Worm (Caenorhabditis elegans) whole organism, young adult: ENCODE measurements around the gene pgp-10.

ENCODE experiments used
- B0035.1 ChIP-seq: sonication (generic microtip); optimal IDR thresholded peaks from 2 replicates; lab custom pipeline; 2016; ENCODE audit warnings: missing genetic modification characterization, mild to moderate bottlenecking, missing compliant biosample characterization, missing genotype, missing genetic modification reagents
- B0336.3 ChIP-seq: fragments of 200-800 bp; sonication (Bioruptor generic); IDR thresholded peaks from 2 replicates; pipeline ENCODE4 v1.3.6; 2022; ENCODE audit warnings: missing genetic modification characterization, missing compliant biosample characterization
- D2030.7 ChIP-seq: fragments of 200-800 bp; sonication (Bioruptor generic); IDR thresholded peaks from 2 replicates; pipeline ENCODE4 v1.3.6; 2022; ENCODE audit warnings: missing genetic modification reagents, missing genetic modification characterization, missing compliant biosample characterization
- F22D6.2 ChIP-seq: sonication (generic microtip); optimal IDR thresholded peaks from 2 replicates; lab custom pipeline; 2016; ENCODE audit warnings: mild to moderate bottlenecking, missing genetic modification characterization, missing compliant biosample characterization
- F23B12.7 ChIP-seq: sonication (generic microtip); optimal IDR thresholded peaks from 2 replicates; lab custom pipeline; 2017; ENCODE audit warnings: missing genetic modification characterization, mild to moderate bottlenecking, missing compliant biosample characterization, antibody characterized with exemption, moderate library complexity; ENCODE audit not compliant: insufficient read depth
- F33H1.4 ChIP-seq: fragments of 200-800 bp; sonication (Bioruptor generic); IDR thresholded peaks from 2 replicates; pipeline ENCODE4 v1.3.6; 2022; ENCODE audit warnings: missing genetic modification reagents, missing genetic modification characterization, missing compliant biosample characterization
- F37B4.10 ChIP-seq: fragments of 200-800 bp; sonication (Bioruptor generic); IDR thresholded peaks from 2 replicates; pipeline ENCODE4 v1.3.6; 2022; ENCODE audit warnings: missing genetic modification characterization, missing compliant biosample characterization
- F52B5.7 ChIP-seq: sonication (generic microtip); optimal IDR thresholded peaks from 2 replicates; lab custom pipeline; 2016; ENCODE audit warnings: mild to moderate bottlenecking, missing genetic modification characterization, missing compliant biosample characterization
- F57A8.1 ChIP-seq: fragments of 200-800 bp; sonication (Bioruptor generic); optimal IDR thresholded peaks from 2 replicates; lab custom pipeline; 2018; ENCODE audit warnings: mild to moderate bottlenecking, missing genetic modification characterization, moderate library complexity, missing compliant biosample characterization
- K12H6.12 ChIP-seq: fragments of 200-800 bp; sonication (Bioruptor generic); optimal IDR thresholded peaks from 2 replicates; lab custom pipeline; 2018; ENCODE audit warnings: mild to moderate bottlenecking, missing genetic modification characterization, missing compliant biosample characterization
- T07F8.4 ChIP-seq: sonication (generic microtip); optimal IDR thresholded peaks from 2 replicates; lab custom pipeline; 2016; ENCODE audit warnings: mild to moderate bottlenecking, missing genetic modification characterization, moderate library complexity, missing compliant biosample characterization
- Y95B8A.8 ChIP-seq: fragments of 200-800 bp; sonication (Bioruptor generic); IDR thresholded peaks from 2 replicates; pipeline ENCODE4 v1.3.6; 2022; ENCODE audit warnings: missing genetic modification reagents, missing genetic modification characterization, missing compliant biosample characterization
- ZK185.1 ChIP-seq: sonication (generic microtip); optimal IDR thresholded peaks from 2 replicates; lab custom pipeline; 2016; ENCODE audit warnings: mild to moderate bottlenecking, missing genetic modification characterization, missing compliant biosample characterization; ENCODE audit not compliant: poor library complexity, severe bottlenecking
- attf-5 ChIP-seq: fragments of 200-800 bp; sonication (Bioruptor generic); optimal IDR thresholded peaks from 2 replicates; lab custom pipeline; 2018; ENCODE audit warnings: mild to moderate bottlenecking, missing genetic modification characterization, missing compliant biosample characterization
- ccch-3 ChIP-seq: fragments of 200-800 bp; sonication (Bioruptor generic); optimal IDR thresholded peaks from 2 replicates; lab custom pipeline; 2018; ENCODE audit warnings: mild to moderate bottlenecking, missing genetic modification characterization, missing compliant biosample characterization
- cebp-2 ChIP-seq: fragments of 200-800 bp; sonication (Bioruptor generic); IDR thresholded peaks from 2 replicates; pipeline ENCODE4 v1.3.6; 2022; ENCODE audit warnings: missing genetic modification characterization, missing compliant biosample characterization
- ceh-27 ChIP-seq: fragments of 200-800 bp; sonication (Bioruptor generic); optimal IDR thresholded peaks from 2 replicates; lab custom pipeline; 2018; ENCODE audit warnings: mild to moderate bottlenecking, missing genetic modification characterization, moderate library complexity, missing compliant biosample characterization
- die-1 ChIP-seq: sonication (generic microtip); optimal IDR thresholded peaks from 2 replicates; lab custom pipeline; 2016; ENCODE audit warnings: missing genotype, mild to moderate bottlenecking, missing genetic modification characterization, missing compliant biosample characterization
- dox-1 ChIP-seq: fragments of 200-800 bp; sonication (Bioruptor generic); IDR thresholded peaks from 2 replicates; pipeline ENCODE4 v1.3.6; 2022; ENCODE audit warnings: missing genetic modification reagents, missing genetic modification characterization, missing compliant biosample characterization
- efl-1 ChIP-seq: fragments of 150-350 bp; optimal IDR thresholded peaks from 2 replicates; lab custom pipeline; 2014; ENCODE audit warnings: missing biosample characterization, missing genetic modification reagents, missing genetic modification characterization
- ekl-4 ChIP-seq: fragments of 200-800 bp; sonication (Bioruptor generic); IDR thresholded peaks from 2 replicates; pipeline ENCODE4 v1.3.6; 2022; ENCODE audit warnings: missing genetic modification reagents, missing genetic modification characterization, missing compliant biosample characterization
- fkh-3 ChIP-seq: sonication (generic microtip); optimal IDR thresholded peaks from 2 replicates; lab custom pipeline; 2016; ENCODE audit warnings: mild to moderate bottlenecking, missing genetic modification characterization, missing compliant biosample characterization
- him-1 ChIP-seq: sonication (generic microtip); optimal IDR thresholded peaks from 2 replicates; lab custom pipeline; 2016; ENCODE audit warnings: missing genotype, missing genetic modification reagents, missing genetic modification characterization, missing compliant biosample characterization
- hmg-1.2 ChIP-seq: fragments of 200-800 bp; sonication (Bioruptor generic); IDR thresholded peaks from 2 replicates; pipeline ENCODE4 v1.3.6; 2022; ENCODE audit warnings: missing genetic modification reagents, missing genetic modification characterization, missing compliant biosample characterization
- let-526 ChIP-seq: fragments of 200-800 bp; sonication (Bioruptor generic); IDR thresholded peaks from 2 replicates; pipeline ENCODE4 v1.3.6; 2022; ENCODE audit warnings: missing genetic modification reagents, missing genetic modification characterization, missing compliant biosample characterization
- let-607 ChIP-seq, 2 experiments: fragments of 200-800 bp in 1 of 2; sonication (Bioruptor generic) in 1 of 2; sonication (generic microtip) in 1 of 2; optimal IDR thresholded peaks; 2 replicates each; lab custom pipeline; 2016 to 2018; ENCODE audit warnings: mild to moderate bottlenecking in 2 of 2, missing compliant biosample characterization in 2 of 2, missing genetic modification characterization in 2 of 2, moderate library complexity in 2 of 2, missing genotype in 1 of 2
- lin-40 ChIP-seq: sonication (generic microtip); optimal IDR thresholded peaks from 2 replicates; lab custom pipeline; 2016; ENCODE audit warnings: missing genetic modification characterization, mild to moderate bottlenecking, missing compliant biosample characterization, missing genotype, missing genetic modification reagents
- lsy-27 ChIP-seq: sonication (generic microtip); optimal IDR thresholded peaks from 2 replicates; lab custom pipeline; 2017; ENCODE audit warnings: missing genetic modification characterization, mild to moderate bottlenecking, missing compliant biosample characterization, antibody characterized with exemption, missing genotype, borderline replicate concordance; ENCODE audit not compliant: insufficient read depth
- mel-28 ChIP-seq: sonication (generic microtip); optimal IDR thresholded peaks from 2 replicates; lab custom pipeline; 2016; ENCODE audit warnings: borderline replicate concordance, mild to moderate bottlenecking, missing genetic modification characterization, missing compliant biosample characterization
- nhr-80 ChIP-seq: sonication (generic microtip); optimal IDR thresholded peaks from 2 replicates; lab custom pipeline; 2016; ENCODE audit warnings: missing genetic modification characterization, missing compliant biosample characterization
- rcor-1 ChIP-seq: fragments of 200-800 bp; sonication (Bioruptor generic); IDR thresholded peaks from 2 replicates; pipeline ENCODE4 v1.3.6; 2022; ENCODE audit warnings: missing genetic modification reagents, missing genetic modification characterization, missing compliant biosample characterization
- rpc-1 ChIP-seq, 2 experiments: fragments of 150-350 bp in 1 of 2; sonication (generic microtip) in 1 of 2; optimal IDR thresholded peaks; 2 replicates each; lab custom pipeline; 2014 to 2018; ENCODE audit warnings: missing biosample characterization in 1 of 2, missing genetic modification characterization in 1 of 2, missing genetic modification reagents in 1 of 2, missing genotype in 1 of 2
- sdz-38 ChIP-seq: sonication (generic microtip); optimal IDR thresholded peaks from 2 replicates; lab custom pipeline; 2016; ENCODE audit warnings: missing genotype, missing genetic modification characterization, missing compliant biosample characterization
- sea-2 ChIP-seq: fragments of 200-800 bp; sonication (Bioruptor generic); IDR thresholded peaks from 2 replicates; pipeline ENCODE4 v1.3.6; 2022; ENCODE audit warnings: missing genetic modification characterization, missing compliant biosample characterization
- unc-62 ChIP-seq: fragments of 150-350 bp; optimal IDR thresholded peaks from 2 replicates; lab custom pipeline; 2014; ENCODE audit warnings: missing biosample characterization, missing genetic modification reagents, missing genetic modification characterization
- ztf-25 ChIP-seq: fragments of 200-800 bp; sonication (Bioruptor generic); IDR thresholded peaks from 2 replicates; pipeline ENCODE4 v1.3.6; 2022; ENCODE audit warnings: missing genetic modification reagents, missing genetic modification characterization, missing compliant biosample characterization
- ztf-3 ChIP-seq: fragments of 200-800 bp; sonication (Bioruptor generic); optimal IDR thresholded peaks from 2 replicates; lab custom pipeline; 2018; ENCODE audit warnings: mild to moderate bottlenecking, missing genetic modification characterization, missing compliant biosample characterization

pgp-10 gene

DNA sequence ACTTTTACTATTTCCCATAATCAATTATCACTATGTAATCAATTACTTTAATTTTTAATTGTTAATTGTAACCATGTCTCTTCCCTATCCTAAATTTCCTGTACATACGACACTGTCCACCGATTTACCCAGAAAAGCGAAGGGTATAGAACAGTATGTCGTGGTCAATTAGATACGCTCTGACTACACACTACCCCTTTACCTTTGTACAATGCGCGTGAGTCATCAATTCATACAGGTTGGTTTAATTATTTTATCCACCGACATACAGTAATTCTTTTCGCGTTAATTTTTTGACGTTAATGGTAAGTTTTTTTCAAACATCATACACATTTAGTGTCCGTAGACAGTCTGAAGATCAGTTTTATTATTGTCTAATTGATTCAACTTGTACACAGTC is 22.8 kb downstream of the pgp-10 start (continued):
- TF ChIP-seq ZK185.1 (tag; lab: Kevin White, UChicago) (peak; percentile 92), die-1 (tag; lab: Kevin White, UChicago) (no peak), ztf-3 (GFP tag; lab: Kevin White, UChicago) (peak; percentile 59), B0035.1 (tag; lab: Kevin White, UChicago) (peak; percentile 84), cebp-2 (GFP tag; lab: Robert Waterston, UW) (0 out of 2 replicates have a peak, but pooled peaks have one; percentile 10), mel-28 (tag; lab: Kevin White, UChicago) (no peak), lin-40 (tag; lab: Kevin White, UChicago) (peak; percentile 99)

DNA sequence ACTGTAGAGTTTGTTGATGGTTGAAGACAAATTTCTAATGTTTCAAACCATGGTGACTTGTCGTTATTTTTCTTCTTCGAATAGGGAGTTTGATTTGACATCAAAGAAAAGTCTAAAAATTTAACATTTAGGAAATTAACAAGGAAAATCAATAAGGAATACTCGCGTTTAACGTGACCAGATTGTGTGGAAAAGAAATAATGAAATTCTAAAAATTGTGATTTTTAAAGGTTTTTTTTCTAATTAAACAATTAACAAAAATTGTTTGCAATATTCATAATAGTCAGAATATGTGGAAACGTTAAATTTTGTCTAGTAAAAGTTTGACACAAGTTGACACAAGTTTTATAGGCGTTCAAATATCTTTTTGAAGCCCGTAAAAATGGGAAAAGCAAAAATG is 28.8 kb downstream of the pgp-10 start, which contains the start of gene C55B6.4:
Gene C55B6.4 (minus strand): TSS at position 101 of the 400 bp plus-strand sequence.
- no peak for TF ChIP-seq ztf-25 (GFP tag; lab: Robert Waterston, UW)
- no peak for TF ChIP-seq ceh-27
- no peak for TF ChIP-seq F22D6.2 (tag; lab: Kevin White, UChicago)
- no peak for TF ChIP-seq lsy-27
- no peak for TF ChIP-seq mel-28 (tag; lab: Kevin White, UChicago)
- no peak for TF ChIP-seq ccch-3 (GFP tag; lab: Kevin White, UChicago)
- no peak for TF ChIP-seq efl-1 (GFP tag; lab: Kevin White, UChicago)
- no peak for TF ChIP-seq ekl-4
- no peak for TF ChIP-seq him-1 (tag; lab: Kevin White, UChicago)
- TF ChIP-seq Y95B8A.8 (GFP tag; lab: Robert Waterston, UW): no peak
- no peak for TF ChIP-seq fkh-3 (tag; lab: Kevin White, UChicago)
- no peak for TF ChIP-seq rcor-1 (GFP tag; lab: Robert Waterston, UW)

ce11 chrX:7191882-7192281 is 33.0 kb downstream of the pgp-10 start, which contains the start of gene C55B6.7:
C55B6.7 (minus strand) TSS chrX:7191982.
- no peak for TF ChIP-seq rpc-1 (optimal IDR thresholded peaks at IDR 0.05; lab: Kevin White, UChicago)
- no peak for TF ChIP-seq rpc-1 (tag; optimal IDR thresholded peaks at IDR 0.05; lab: Kevin White, UChicago)
- no peak for TF ChIP-seq sea-2 (GFP tag; lab: Robert Waterston, UW)
- TF ChIP-seq F23B12.7: no peak
- TF ChIP-seq F52B5.7: no peak
- no peak for TF ChIP-seq unc-62 (GFP tag; lab: Kevin White, UChicago)
- no peak for TF ChIP-seq lsy-27
- TF ChIP-seq F37B4.10 (GFP tag; lab: Robert Waterston, UW): no peak
- no peak for TF ChIP-seq dox-1 (GFP tag; lab: Robert Waterston, UW)
- no peak for TF ChIP-seq D2030.7 (GFP tag; lab: Robert Waterston, UW)
- no peak for TF ChIP-seq B0336.3 (GFP tag; lab: Robert Waterston, UW)
- no peak for TF ChIP-seq ztf-3 (GFP tag; lab: Kevin White, UChicago)
- no peak for TF ChIP-seq F33H1.4

- peak; percentile 36; the same call in 1 of the 2 replicates for TF ChIP-seq hmg-1.2 (GFP tag; lab: Robert Waterston, UW)
- peak; percentile 55 for TF ChIP-seq nhr-80 (tag; lab: Kevin White, UChicago)
- no peak for TF ChIP-seq sdz-38 (tag; lab: Kevin White, UChicago)
- no peak for TF ChIP-seq F22D6.2 (tag; lab: Kevin White, UChicago)
- TF ChIP-seq let-607 (tag; optimal IDR thresholded peaks at IDR 0.05; lab: Kevin White, UChicago): peak; percentile 81 to 86
- no peak for TF ChIP-seq T07F8.4 (tag; lab: Kevin White, UChicago)
- no peak for TF ChIP-seq F57A8.1 (GFP tag; lab: Kevin White, UChicago)
- no peak for TF ChIP-seq unc-62 (GFP tag; lab: Kevin White, UChicago)
- no peak for TF ChIP-seq let-526 (GFP tag; lab: Robert Waterston, UW)
- TF ChIP-seq attf-5 (GFP tag; lab: Kevin White, UChicago): peak; percentile 49
- no peak for TF ChIP-seq K12H6.12 (tag; lab: Kevin White, UChicago)
- TF ChIP-seq D2030.7 (GFP tag; lab: Robert Waterston, UW): no peak
- TF ChIP-seq, all 124 proteins: peak for 4
Observed at ce11 chrX:7193894-7194614, 35.2 kb downstream of the pgp-10 start, which contains the start of gene dnj-7. dnj-7 (plus strand) TSS chrX:7194564.
